Fruit fly (Drosophila melanogaster): ENCODE measurements around the gene ergic53.
A peak's percentile ranks its signal among the peaks of the same experiment; 100 is the strongest.

Gene ergic53

DNA sequence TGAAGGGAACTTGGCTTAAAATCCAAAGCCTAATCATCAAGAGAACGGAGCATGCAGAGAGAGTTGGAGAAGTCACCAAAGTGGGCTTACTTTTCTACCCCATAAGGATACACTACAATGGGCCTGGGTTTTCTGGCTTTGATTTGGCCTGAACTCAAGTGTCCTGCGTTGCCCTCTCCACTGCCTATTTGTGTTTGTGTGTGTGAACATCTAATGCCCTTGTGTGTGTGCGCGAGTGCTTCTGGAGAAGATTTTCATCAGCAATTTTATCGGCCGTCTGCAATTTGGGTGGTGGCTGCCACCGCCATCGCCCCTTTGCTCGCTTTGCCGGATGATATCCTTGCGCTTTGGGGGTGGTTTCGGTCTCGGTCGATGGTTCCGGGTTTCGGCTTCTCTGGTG is 25.9 kb downstream of the ergic53 start:
- TF ChIP-seq noc (tag; optimal IDR thresholded peaks at IDR 0.05): no peak

dm6 chr3L:8575844-8576842 is 41.4 kb downstream of the ergic53 start, which contains the start of the genes CG6638 and CG43078:
Gene CG6638, minus strand, starts transcription at chr3L:8576078.
Gene CG43078, plus strand, starts transcription at chr3L:8576808.
- TF ChIP-seq noc (tag; optimal IDR thresholded peaks at IDR 0.05): no peak

DNA sequence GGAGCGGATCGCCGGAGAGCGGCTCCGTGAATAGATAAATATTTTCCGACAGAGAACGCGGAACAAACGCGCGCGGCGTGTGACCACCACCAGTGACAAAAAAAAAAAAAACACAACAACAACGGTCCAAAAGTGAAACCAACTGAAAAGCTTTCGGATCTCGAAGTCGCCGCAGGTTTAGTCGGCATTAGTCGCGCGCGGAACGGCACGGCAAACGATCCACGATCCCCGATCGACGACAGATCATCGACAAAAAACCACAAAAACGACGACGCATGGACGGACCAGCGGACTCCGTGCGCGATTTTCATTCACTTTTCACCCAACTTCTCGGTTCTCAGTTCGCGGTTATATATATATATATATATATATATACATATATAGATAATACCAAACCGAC is 43.7 kb downstream of the ergic53 start:
- TF ChIP-seq noc (tag; optimal IDR thresholded peaks at IDR 0.05): no peak

dm6 chr3L:8579513-8579912 is 44.7 kb downstream of the ergic53 start:
- TF ChIP-seq noc (tag; optimal IDR thresholded peaks at IDR 0.05): no peak

dm6 chr3L:8580780-8581179 is 46.0 kb downstream of the ergic53 start:
- TF ChIP-seq noc (tag; optimal IDR thresholded peaks at IDR 0.05): peak; percentile 37

dm6 chr3L:8582105-8582707 is 47.4 kb downstream of the ergic53 start:
- TF ChIP-seq noc (tag; optimal IDR thresholded peaks at IDR 0.05): no peak

DNA sequence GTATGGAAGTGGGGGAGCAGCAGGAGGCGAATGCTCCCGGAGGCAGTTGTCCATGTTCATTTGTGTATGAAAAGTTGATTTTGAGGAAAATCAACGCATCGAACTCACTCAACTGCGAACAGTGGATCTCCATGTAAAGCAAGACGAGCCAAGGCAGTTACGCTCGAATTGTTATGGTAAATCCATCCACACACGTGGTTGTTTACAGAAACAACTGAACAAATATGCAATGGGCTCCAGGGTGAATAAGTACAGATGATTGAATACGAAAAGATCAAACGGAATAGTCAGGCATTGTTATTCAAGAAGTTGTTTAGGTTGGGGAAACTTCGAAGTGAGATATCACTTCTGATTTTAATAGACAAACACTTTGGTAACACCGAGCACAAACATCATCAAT is 49.3 kb downstream of the ergic53 start:
- TF ChIP-seq noc (tag; optimal IDR thresholded peaks at IDR 0.05): no peak

Data from whole organism, larva.